Worm (Caenorhabditis elegans): ENCODE results near the gene rnp-2.

The rnp-2 gene

DNA sequence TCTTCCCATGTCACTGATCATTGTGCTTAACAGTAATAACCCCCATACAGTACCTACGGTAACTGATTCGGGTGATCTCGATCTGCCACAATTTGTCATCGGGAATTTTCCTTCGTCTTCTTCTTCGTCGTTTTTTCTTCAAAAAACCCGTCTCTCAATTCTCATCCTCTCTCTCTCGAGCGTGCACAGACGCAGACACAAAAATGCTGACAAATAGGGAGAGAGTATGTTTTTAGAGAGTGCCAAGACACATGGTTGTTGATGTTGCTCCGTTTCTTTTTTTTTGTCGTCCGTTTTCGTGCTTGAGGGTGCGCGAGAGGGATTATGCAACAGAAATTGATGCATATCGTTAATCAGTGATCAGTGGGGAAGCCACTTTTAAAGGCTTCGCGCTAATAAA is 43.5 kb downstream of the rnp-2 start (continued):
- TF ChIP-seq skn-1 (tag; optimal IDR thresholded peaks at IDR 0.05) (peak; percentile 100), mml-1 (tag; optimal IDR thresholded peaks at IDR 0.05) (no peak), unc-62 (GFP tag; optimal IDR thresholded peaks at IDR 0.05) (no peak), nhr-77 (tag; optimal IDR thresholded peaks at IDR 0.05) (no peak), pha-4 (tag; optimal IDR thresholded peaks at IDR 0.05) (peak; percentile 86), mdl-1 (tag; optimal IDR thresholded peaks at IDR 0.05) (peak; percentile 42), lin-39 (tag; optimal IDR thresholded peaks at IDR 0.05) (peak; percentile 71), eor-1 (tag; optimal IDR thresholded peaks at IDR 0.05) (no peak), ceh-16 (tag; optimal IDR thresholded peaks at IDR 0.05) (no peak), fos-1 (tag; optimal IDR thresholded peaks at IDR 0.05) (no peak), nhr-28 (tag; optimal IDR thresholded peaks at IDR 0.05) (no peak), ztf-4 (tag; optimal IDR thresholded peaks at IDR 0.05) (no peak), ama-1 (optimal IDR thresholded peaks at IDR 0.05) (peak; percentile 86), nhr-11 (tag; optimal IDR thresholded peaks at IDR 0.05) (no peak)

DNA sequence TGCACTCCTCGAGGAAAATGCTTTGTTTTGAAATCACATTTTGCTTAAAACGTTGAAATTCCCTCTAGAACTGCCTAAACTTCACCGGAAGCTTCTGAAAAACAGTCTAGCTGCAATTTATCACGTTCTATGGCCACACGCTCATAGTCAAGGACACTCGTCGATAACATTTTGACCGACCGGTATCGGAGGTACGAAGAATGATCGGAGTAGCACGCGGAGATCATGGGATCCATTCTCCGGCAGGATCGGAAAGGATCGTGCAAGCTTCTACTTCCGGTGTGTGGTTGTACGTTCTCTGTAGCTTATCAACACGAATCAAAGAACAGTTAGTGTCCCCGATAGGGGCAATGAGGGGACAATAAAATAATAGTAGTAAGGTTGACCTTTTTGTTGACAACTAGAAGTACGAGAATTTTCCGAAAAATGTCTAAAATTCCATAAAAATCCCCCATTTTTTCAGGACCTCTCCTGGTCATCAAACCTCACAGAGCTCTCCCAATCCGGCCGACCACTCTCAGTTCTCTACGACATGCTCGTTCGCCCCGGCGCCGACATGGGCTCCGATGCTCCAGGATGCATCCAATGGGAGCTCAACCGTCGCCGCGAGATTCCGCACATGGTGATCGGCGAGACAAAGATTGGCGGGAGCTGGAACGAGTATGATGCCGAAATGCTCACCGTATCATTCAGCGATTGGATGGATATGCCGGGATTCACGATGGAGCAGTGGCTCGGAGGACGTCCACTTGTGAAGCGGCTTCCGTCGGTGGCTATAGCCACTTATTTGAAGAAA is 44.4 kb downstream of the rnp-2 start:
- TF ChIP-seq nhr-43 (tag; optimal IDR thresholded peaks at IDR 0.05; ENCODE audit: poor library complexity, severe bottlenecking) (peak; percentile 82), nhr-25 (tag; optimal IDR thresholded peaks at IDR 0.05) (no peak), mdl-1 (tag; optimal IDR thresholded peaks at IDR 0.05) (peak; percentile 41), hmg-11 (tag; optimal IDR thresholded peaks at IDR 0.05) (no peak), mml-1 (tag; optimal IDR thresholded peaks at IDR 0.05) (no peak), snpc-4 (tag; optimal IDR thresholded peaks at IDR 0.05) (no peak), nhr-23 (tag; optimal IDR thresholded peaks at IDR 0.05) (peak; percentile 78), elt-2 (tag; optimal IDR thresholded peaks at IDR 0.05) (peak; percentile 33)

DNA sequence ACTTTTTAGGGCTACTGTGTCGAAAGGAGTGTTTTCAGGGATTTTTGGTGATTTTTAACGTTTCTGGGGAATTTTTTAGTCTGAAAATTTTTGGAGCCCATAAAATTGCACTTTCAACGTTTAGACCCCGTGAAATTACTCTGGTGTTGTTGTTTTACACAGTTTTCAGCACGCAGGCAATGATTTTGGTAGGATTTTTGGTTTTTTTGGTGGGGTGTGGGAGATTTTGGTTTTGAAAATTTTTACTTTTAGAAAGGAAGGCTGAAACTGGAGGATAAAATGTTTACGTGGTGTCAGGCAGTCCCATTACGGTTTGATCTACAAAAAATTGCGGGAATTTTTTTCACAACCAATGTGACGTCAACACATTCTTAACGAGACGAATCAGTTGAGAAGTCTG is 46.4 kb downstream of the rnp-2 start:
- TF ChIP-seq ceh-16 (tag; optimal IDR thresholded peaks at IDR 0.05), result no peak
- no peak for TF ChIP-seq pha-4 (tag; optimal IDR thresholded peaks at IDR 0.05)
- TF ChIP-seq ama-1 (optimal IDR thresholded peaks at IDR 0.05), result peak; percentile 63
- no peak for TF ChIP-seq hmg-11 (tag; optimal IDR thresholded peaks at IDR 0.05)
- no peak for TF ChIP-seq nhr-76 (tag; optimal IDR thresholded peaks at IDR 0.05)
- no peak for TF ChIP-seq ceh-9 (tag; optimal IDR thresholded peaks at IDR 0.05)
- TF ChIP-seq egl-5 (tag; optimal IDR thresholded peaks at IDR 0.05), result no peak
- no peak for TF ChIP-seq fos-1 (tag; optimal IDR thresholded peaks at IDR 0.05)
- no peak for TF ChIP-seq lsy-12 (tag; optimal IDR thresholded peaks at IDR 0.05)

DNA sequence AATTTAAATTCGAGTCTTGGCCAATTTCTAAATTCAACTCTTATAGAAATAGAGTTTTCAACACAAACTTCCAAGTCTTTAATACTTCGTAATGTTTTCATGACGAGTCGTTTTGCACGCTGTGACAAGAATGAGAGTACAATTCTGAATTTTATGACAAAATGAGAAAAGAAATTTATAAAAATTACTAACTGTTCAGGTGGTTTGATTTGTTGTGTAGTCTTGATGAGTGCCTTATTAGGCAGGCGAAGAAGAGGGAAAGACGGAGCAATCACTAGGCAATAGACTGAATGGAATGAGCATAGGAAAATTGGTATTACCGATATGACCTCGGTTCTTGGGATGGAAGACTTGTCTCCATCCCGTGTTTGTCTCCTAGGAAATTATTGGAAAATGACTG is 48.1 kb downstream of the rnp-2 start, which contains the start of gene F30B5.11:
F30B5.11 (minus strand) TSS at position 101 of the 400 bp plus-strand sequence.
- no peak for TF ChIP-seq nhr-11 (tag; optimal IDR thresholded peaks at IDR 0.05)
- no peak for TF ChIP-seq ZK546.5 (tag; optimal IDR thresholded peaks at IDR 0.05)
- no peak for TF ChIP-seq elt-2 (tag; optimal IDR thresholded peaks at IDR 0.05)
- TF ChIP-seq nfya-1 (tag; optimal IDR thresholded peaks at IDR 0.05; ENCODE audit: insufficient read depth), result no peak
- no peak for TF ChIP-seq pqm-1 (tag; optimal IDR thresholded peaks at IDR 0.05)
- no peak for TF ChIP-seq daf-12 (tag; optimal IDR thresholded peaks at IDR 0.05)
- TF ChIP-seq aly-2 (tag; optimal IDR thresholded peaks at IDR 0.05), result no peak
- no peak for TF ChIP-seq ceh-82 (tag; optimal IDR thresholded peaks at IDR 0.05)
- TF ChIP-seq nhr-43 (tag; optimal IDR thresholded peaks at IDR 0.05; ENCODE audit: poor library complexity, severe bottlenecking), result no peak
- no peak for TF ChIP-seq mml-1 (tag; optimal IDR thresholded peaks at IDR 0.05)
- no peak for TF ChIP-seq elt-3 (tag; optimal IDR thresholded peaks at IDR 0.05)
- no peak for TF ChIP-seq unc-62 (GFP tag; optimal IDR thresholded peaks at IDR 0.05)
- no peak for TF ChIP-seq snpc-4 (tag; optimal IDR thresholded peaks at IDR 0.05)
- TF ChIP-seq skn-1 (tag; optimal IDR thresholded peaks at IDR 0.05), result no peak
- TF ChIP-seq egl-27 (tag; optimal IDR thresholded peaks at IDR 0.05), result no peak
- TF ChIP-seq ceh-16 (tag; optimal IDR thresholded peaks at IDR 0.05), result no peak
- TF ChIP-seq lin-39 (tag; optimal IDR thresholded peaks at IDR 0.05), result no peak
- TF ChIP-seq nhr-76 (tag; optimal IDR thresholded peaks at IDR 0.05), result no peak
- no peak for TF ChIP-seq sea-2 (GFP tag; optimal IDR thresholded peaks at IDR 0.05)
